Worm (Caenorhabditis elegans): ENCODE results near the gene tag-343.

- TF ChIP-seq ama-1 (optimal IDR thresholded peaks at IDR 0.05) (no peak), tbx-37 (GFP tag; conservative IDR thresholded peaks at IDR 0.05) (no peak), pes-1 (GFP tag; IDR thresholded peaks at IDR 0.05) (no peak), F13C5.2 (tag; optimal IDR thresholded peaks at IDR 0.05) (no peak), B0310.2 (tag; optimal IDR thresholded peaks at IDR 0.05) (no peak), hmg-4 (GFP tag; optimal IDR thresholded peaks at IDR 0.05) (no peak), aly-1 (tag; optimal IDR thresholded peaks at IDR 0.05) (no peak), tra-4 (tag; optimal IDR thresholded peaks at IDR 0.05) (no peak), ceh-36 (tag; optimal IDR thresholded peaks at IDR 0.05) (no peak), flt-1 (GFP tag; IDR thresholded peaks at IDR 0.05) (no peak)
Measured at ce11 chrX:16702232-16702631, 27.7 kb upstream of the tag-343 start, which contains the start of gene F22H10.1.
